Worm (Caenorhabditis elegans): ENCODE data around the gene srx-88.

ce11 chrV:11593427-11593826 lies 10.1 kb downstream of the srx-88 start, which contains the start of gene srx-80:
- TF ChIP-seq unc-130 (tag; optimal IDR thresholded peaks at IDR 0.05) (no peak), sup-37 (GFP tag; optimal IDR thresholded peaks at IDR 0.05) (no peak), mdl-1 (tag; optimal IDR thresholded peaks at IDR 0.05) (no peak), lin-13 (GFP tag; optimal IDR thresholded peaks at IDR 0.05) (no peak), lin-39 (tag; optimal IDR thresholded peaks at IDR 0.05) (no peak), ama-1 (optimal IDR thresholded peaks at IDR 0.05) (no peak), skn-1 (tag; optimal IDR thresholded peaks at IDR 0.05) (no peak), nhr-77 (tag; optimal IDR thresholded peaks at IDR 0.05) (no peak), C16A3.4 (tag; optimal IDR thresholded peaks at IDR 0.05) (no peak), mep-1 (tag; optimal IDR thresholded peaks at IDR 0.05) (no peak), dpl-1 (GFP tag; optimal IDR thresholded peaks at IDR 0.05) (no peak), efl-1 (optimal IDR thresholded peaks at IDR 0.05) (no peak), efl-1 (GFP tag; optimal IDR thresholded peaks at IDR 0.05 in 1 of 2) (peak in 1 of 2 experiments; percentile 75), unc-98 (GFP tag; IDR thresholded peaks at IDR 0.05) (no peak), sox-4 (tag; optimal IDR thresholded peaks at IDR 0.05) (no peak)

Data from whole organism, L1 larva.